Worm (Caenorhabditis elegans) whole organism, L3 larva: ENCODE results near the gene C02F12.8.

Experiments used
- R02D3.7 ChIP-seq: fragments of 150-350 bp; optimal IDR thresholded peaks from 2 replicates; lab custom pipeline; 2014; ENCODE audit warnings: missing biosample characterization, missing genetic modification characterization
- ZK546.5 ChIP-seq: sonication (generic microtip); optimal IDR thresholded peaks from 2 replicates; lab custom pipeline; 2017; ENCODE audit warnings: missing biosample characterization, missing genetic modification characterization
- aly-2 ChIP-seq: fragments of 150-350 bp; optimal IDR thresholded peaks from 2 replicates; lab custom pipeline; 2014; ENCODE audit warnings: missing biosample characterization, missing genetic modification characterization
- ama-1 ChIP-seq: fragments of 150-350 bp; optimal IDR thresholded peaks from 2 replicates; lab custom pipeline; 2018
- ceh-28 ChIP-seq: fragments of 150-350 bp; optimal IDR thresholded peaks from 2 replicates; lab custom pipeline; 2014; ENCODE audit warnings: missing biosample characterization, missing genetic modification reagents, missing genetic modification characterization
- ceh-82 ChIP-seq: fragments of 150-350 bp; optimal IDR thresholded peaks from 2 replicates; lab custom pipeline; 2014; ENCODE audit warnings: missing biosample characterization, missing genetic modification characterization
- daf-12 ChIP-seq: fragments of 150-350 bp; optimal IDR thresholded peaks from 2 replicates; lab custom pipeline; 2014; ENCODE audit warnings: missing biosample characterization, missing genetic modification reagents, missing genetic modification characterization
- egl-27 ChIP-seq: sonication (generic microtip); optimal IDR thresholded peaks from 4 replicates; lab custom pipeline; 2017; ENCODE audit warnings: missing biosample characterization, missing genetic modification reagents, missing genetic modification characterization
- egl-5 ChIP-seq: fragments of 150-350 bp; optimal IDR thresholded peaks from 2 replicates; lab custom pipeline; 2017; ENCODE audit warnings: missing biosample characterization, missing genetic modification reagents, missing genetic modification characterization, inconsistent platforms
- elt-2 ChIP-seq: sonication (generic microtip); optimal IDR thresholded peaks from 2 replicates; lab custom pipeline; 2016; ENCODE audit warnings: missing genetic modification reagents, mild to moderate bottlenecking, missing genetic modification characterization, missing compliant biosample characterization
- elt-3 ChIP-seq, 3 experiments: fragments of 150-350 bp in 1 of 3; sonication (generic microtip) in 2 of 3; optimal IDR thresholded peaks; 2 replicates in 2 of 3; 4 replicates in 1 of 3; lab custom pipeline; 2014 to 2017; ENCODE audit warnings: missing biosample characterization in 3 of 3, missing genetic modification characterization in 3 of 3
- eor-1 ChIP-seq, 2 experiments: fragments of 150-350 bp; optimal IDR thresholded peaks; 2 replicates each; lab custom pipeline; 2014 to 2018; ENCODE audit warnings: missing biosample characterization in 2 of 2, missing genetic modification characterization in 2 of 2
- fkh-10 ChIP-seq: sonication (generic microtip); optimal IDR thresholded peaks from 2 replicates; lab custom pipeline; 2017; ENCODE audit warnings: missing biosample characterization, missing genetic modification reagents, missing genetic modification characterization
- fos-1 ChIP-seq: fragments of 150-350 bp; optimal IDR thresholded peaks from 2 replicates; lab custom pipeline; 2014; ENCODE audit warnings: missing biosample characterization, missing genetic modification characterization
- hmg-11 ChIP-seq: sonication (generic microtip); optimal IDR thresholded peaks from 2 replicates; lab custom pipeline; 2016; ENCODE audit warnings: missing genetic modification characterization, missing compliant biosample characterization
- lin-15B ChIP-seq: fragments of 150-350 bp; optimal IDR thresholded peaks from 2 replicates; lab custom pipeline; 2014; ENCODE audit warnings: missing biosample characterization, missing genetic modification characterization
- lin-39 ChIP-seq: fragments of 150-350 bp; optimal IDR thresholded peaks from 2 replicates; lab custom pipeline; 2018; ENCODE audit warnings: missing biosample characterization, missing genetic modification reagents, missing genetic modification characterization
- lsy-12 ChIP-seq: sonication (generic microtip); optimal IDR thresholded peaks from 2 replicates; lab custom pipeline; 2016; ENCODE audit warnings: mild to moderate bottlenecking, missing genetic modification characterization, missing compliant biosample characterization
- mml-1 ChIP-seq: fragments of 150-350 bp; sonication (generic microtip); optimal IDR thresholded peaks from 3 replicates; lab custom pipeline; 2014; ENCODE audit warnings: missing biosample characterization, missing genetic modification characterization
- nfya-1 ChIP-seq: sonication (generic microtip); optimal IDR thresholded peaks from 2 replicates; lab custom pipeline; 2017; ENCODE audit warnings: missing genetic modification characterization, mild to moderate bottlenecking, missing compliant biosample characterization, antibody characterized with exemption, moderate library complexity; ENCODE audit not compliant: insufficient read depth
- nhr-12 ChIP-seq: fragments of 150-350 bp; optimal IDR thresholded peaks from 2 replicates; lab custom pipeline; 2014; ENCODE audit warnings: missing biosample characterization, missing genetic modification characterization
- nhr-237 ChIP-seq: fragments of 150-350 bp; optimal IDR thresholded peaks from 2 replicates; lab custom pipeline; 2014; ENCODE audit warnings: missing biosample characterization, missing genetic modification characterization
- nhr-25 ChIP-seq: sonication (generic microtip); optimal IDR thresholded peaks from 2 replicates; lab custom pipeline; 2017; ENCODE audit warnings: missing biosample characterization, missing genetic modification characterization
- nhr-43 ChIP-seq: sonication (generic microtip); optimal IDR thresholded peaks from 2 replicates; lab custom pipeline; 2016; ENCODE audit warnings: mild to moderate bottlenecking, missing genetic modification characterization, missing compliant biosample characterization; ENCODE audit not compliant: poor library complexity, severe bottlenecking
- nhr-67 ChIP-seq: fragments of 150-350 bp; optimal IDR thresholded peaks from 2 replicates; lab custom pipeline; 2014; ENCODE audit warnings: missing biosample characterization, missing genetic modification characterization
- nhr-76 ChIP-seq: fragments of 150-350 bp; sonication (generic microtip); optimal IDR thresholded peaks from 5 replicates; lab custom pipeline; 2014; ENCODE audit warnings: missing biosample characterization, missing genetic modification characterization
- nhr-77 ChIP-seq: fragments of 150-350 bp; optimal IDR thresholded peaks from 2 replicates; lab custom pipeline; 2014; ENCODE audit warnings: missing biosample characterization, missing genetic modification characterization
- pha-4 ChIP-seq: fragments of 150-350 bp; optimal IDR thresholded peaks from 2 replicates; lab custom pipeline; 2014; ENCODE audit warnings: missing biosample characterization, missing genetic modification reagents, missing genetic modification characterization
- pqm-1 ChIP-seq: fragments of 150-350 bp; optimal IDR thresholded peaks from 2 replicates; lab custom pipeline; 2017; ENCODE audit warnings: missing biosample characterization, missing genetic modification characterization, inconsistent platforms
- sea-2 ChIP-seq: fragments of 150-350 bp; sonication (generic microtip); optimal IDR thresholded peaks from 4 replicates; lab custom pipeline; 2014; ENCODE audit warnings: missing biosample characterization, missing genetic modification reagents, missing genetic modification characterization
- snpc-4 ChIP-seq: fragments of 150-350 bp; optimal IDR thresholded peaks from 2 replicates; lab custom pipeline; 2014; ENCODE audit warnings: missing biosample characterization, missing genetic modification characterization
- tbx-2 ChIP-seq: sonication (generic microtip); optimal IDR thresholded peaks from 2 replicates; lab custom pipeline; 2016; ENCODE audit warnings: mild to moderate bottlenecking, missing genetic modification characterization, missing compliant biosample characterization
- unc-62 ChIP-seq: fragments of 150-350 bp; sonication (generic microtip); optimal IDR thresholded peaks from 4 replicates; lab custom pipeline; 2014; ENCODE audit warnings: missing biosample characterization, missing genetic modification reagents, missing genetic modification characterization
- zag-1 ChIP-seq: fragments of 150-350 bp; optimal IDR thresholded peaks from 2 replicates; lab custom pipeline; 2014; ENCODE audit warnings: missing biosample characterization, missing genetic modification characterization
- ztf-11 ChIP-seq: fragments of 150-350 bp; optimal IDR thresholded peaks from 2 replicates; lab custom pipeline; 2014; ENCODE audit warnings: missing biosample characterization, missing genetic modification characterization

Gene C02F12.8

DNA sequence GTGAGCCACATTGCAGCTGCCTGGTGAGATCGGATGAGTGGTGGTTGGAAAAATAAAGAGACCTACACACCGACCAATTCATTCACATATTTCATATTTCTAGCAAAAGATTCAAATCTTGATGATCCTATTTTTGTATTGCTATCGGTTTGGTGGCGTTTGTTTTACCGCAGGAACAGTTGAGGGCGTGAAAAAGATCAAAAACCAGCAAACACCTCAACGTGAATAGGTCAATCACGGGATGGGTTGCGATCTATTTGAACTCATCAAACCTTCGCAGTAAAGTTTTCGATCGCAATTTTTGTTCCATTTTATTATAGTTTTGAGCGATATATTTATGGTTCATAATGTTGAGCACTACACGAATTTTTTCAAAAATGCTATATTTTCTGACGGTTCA, 8.8 kb upstream of the C02F12.8 start:
- TF ChIP-seq fkh-10 (GFP tag; lab: Kevin White, UChicago) (no peak), fos-1 (tag; lab: Kevin White, UChicago) (no peak), ama-1 (no peak), nhr-25 (no peak), pqm-1 (no peak), lsy-12 (tag; lab: Kevin White, UChicago) (no peak), nhr-43 (tag; lab: Kevin White, UChicago) (no peak), ceh-28 (no peak), egl-27 (no peak), aly-2 (tag; lab: Kevin White, UChicago) (no peak), nhr-12 (tag; lab: Kevin White, UChicago) (no peak), sea-2 (no peak), unc-62 (GFP tag; lab: Kevin White, UChicago) (no peak), nhr-77 (tag; lab: Kevin White, UChicago) (no peak), ZK546.5 (tag; lab: Kevin White, UChicago) (no peak), lin-39 (tag; lab: Kevin White, UChicago) (no peak)

DNA sequence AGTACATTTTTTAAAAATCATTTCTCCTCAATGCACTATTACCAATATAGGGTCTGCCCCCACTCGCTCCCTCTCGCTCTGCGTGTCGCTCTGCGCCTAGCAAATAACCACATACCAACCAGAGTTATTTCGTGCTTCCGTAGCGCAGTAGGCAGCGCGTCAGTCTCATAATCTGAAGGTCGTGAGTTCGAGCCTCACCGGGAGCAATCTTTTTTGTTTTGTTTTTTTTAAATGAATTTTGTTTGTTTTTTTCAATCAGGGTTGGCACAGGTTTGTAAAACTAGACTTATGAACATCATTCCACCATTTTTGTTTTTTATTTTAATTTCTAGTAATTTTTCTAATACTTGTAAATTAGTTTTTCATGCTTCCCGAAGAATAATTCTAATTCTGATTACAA, 4.6 kb upstream of the C02F12.8 start:
- TF ChIP-seq tbx-2 (tag; lab: Kevin White, UChicago): peak; percentile 57
- peak; percentile 74 for TF ChIP-seq lin-39 (tag; lab: Kevin White, UChicago)
- no peak for TF ChIP-seq snpc-4 (tag; lab: Kevin White, UChicago)
- peak; percentile 19 for TF ChIP-seq pqm-1
- TF ChIP-seq zag-1 (tag; lab: Kevin White, UChicago): peak; percentile 10
- peak; percentile 38 for TF ChIP-seq nfya-1 (tag; lab: Kevin White, UChicago)
- TF ChIP-seq hmg-11 (tag; lab: Kevin White, UChicago): peak; percentile 94
- no peak for TF ChIP-seq nhr-67 (tag; lab: Kevin White, UChicago)
- no peak for TF ChIP-seq nhr-25
- TF ChIP-seq lsy-12 (tag; lab: Kevin White, UChicago): peak; percentile 62
- TF ChIP-seq elt-2 (tag; lab: Kevin White, UChicago): no peak
- no peak for TF ChIP-seq elt-3 (tag; optimal IDR thresholded peaks at IDR 0.05; lab: Kevin White, UChicago)
- TF ChIP-seq daf-12 (tag; lab: Kevin White, UChicago): no peak
- peak; percentile 57 for TF ChIP-seq nhr-43 (tag; lab: Kevin White, UChicago)
- no peak for TF ChIP-seq nhr-76 (tag; lab: Kevin White, UChicago)
- TF ChIP-seq pha-4 (tag; lab: Kevin White, UChicago): peak; percentile 60
- no peak for TF ChIP-seq ztf-11 (tag; lab: Kevin White, UChicago)
- peak; percentile 51 for TF ChIP-seq ceh-82
- TF ChIP-seq nhr-237 (tag; lab: Kevin White, UChicago): no peak
- TF ChIP-seq ZK546.5 (tag; lab: Kevin White, UChicago): no peak

ce11 chrX:3696603-3697002, 3.6 kb upstream of the C02F12.8 start, which contains the start of gene C01C4.3:
Gene C01C4.3 (plus strand): TSS chrX:3696903.
- no peak for TF ChIP-seq nhr-237 (tag; lab: Kevin White, UChicago)
- TF ChIP-seq lin-15B (tag; lab: Kevin White, UChicago): no peak
- TF ChIP-seq R02D3.7: no peak
- no peak for TF ChIP-seq mml-1 (tag; lab: Kevin White, UChicago)
- TF ChIP-seq ZK546.5 (tag; lab: Kevin White, UChicago): no peak
- no peak for TF ChIP-seq nhr-43 (tag; lab: Kevin White, UChicago)
- no peak for TF ChIP-seq aly-2 (tag; lab: Kevin White, UChicago)
- TF ChIP-seq pqm-1: no peak
- no peak for TF ChIP-seq hmg-11 (tag; lab: Kevin White, UChicago)
- no peak for TF ChIP-seq pha-4 (tag; lab: Kevin White, UChicago)
- no peak for TF ChIP-seq eor-1 (tag; optimal IDR thresholded peaks at IDR 0.05; lab: Kevin White, UChicago)
- TF ChIP-seq zag-1 (tag; lab: Kevin White, UChicago): no peak

DNA sequence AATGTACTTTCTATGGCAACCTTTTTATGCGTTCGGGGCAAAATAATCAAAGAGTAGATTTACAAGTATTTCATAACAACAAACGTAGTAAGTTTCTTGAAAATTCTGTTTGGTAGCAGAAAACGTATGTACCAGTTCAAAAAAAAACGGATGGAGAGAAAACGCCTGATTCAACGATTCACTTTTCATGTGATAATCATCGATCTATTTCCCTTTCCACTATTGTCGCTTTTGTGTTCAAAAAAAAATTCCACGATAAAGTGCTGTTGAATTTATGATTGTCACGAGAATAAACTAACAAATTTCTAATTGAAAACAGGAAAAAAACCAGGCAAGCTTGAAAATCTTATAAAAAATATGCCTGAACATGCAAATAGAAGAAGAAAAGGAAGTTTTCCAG, 2.8 kb upstream of the C02F12.8 start:
- TF ChIP-seq egl-5: no peak
- TF ChIP-seq hmg-11 (tag; lab: Kevin White, UChicago): peak; percentile 13
